Fruit fly (Drosophila melanogaster) whole organism, embryonic: ENCODE results near the gene CG12522.

Source experiments
- Abd-B ChIP-seq: fragments of 200-800 bp; sonication (Bioruptor generic); optimal IDR thresholded peaks from 2 replicates; lab custom pipeline; 2018; ENCODE audit warnings: missing biosample characterization, mild to moderate bottlenecking, missing genetic modification characterization, moderate library complexity
- Asciz ChIP-seq: fragments of 200-800 bp; sonication (Bioruptor generic); optimal IDR thresholded peaks from 2 replicates; lab custom pipeline; 2017; ENCODE audit warnings: missing biosample characterization, mild to moderate bottlenecking, missing genetic modification characterization, missing genetic modification reagents
- Atf-2 ChIP-seq: fragments of 200-800 bp; sonication (Bioruptor generic); optimal IDR thresholded peaks from 2 replicates; lab custom pipeline; 2016; ENCODE audit warnings: missing biosample characterization, missing genetic modification characterization
- CG10462 ChIP-seq: fragments of 200-800 bp; sonication (Bioruptor generic); optimal IDR thresholded peaks from 2 replicates; lab custom pipeline; 2016; ENCODE audit warnings: missing biosample characterization, missing genetic modification characterization
- CG17568 ChIP-seq: fragments of 200-800 bp; sonication (Bioruptor generic); optimal IDR thresholded peaks from 2 replicates; lab custom pipeline; 2018; ENCODE audit warnings: missing biosample characterization, mild to moderate bottlenecking, missing genetic modification characterization, moderate library complexity
- CG1792 ChIP-seq: fragments of 200-800 bp; sonication (Bioruptor generic); optimal IDR thresholded peaks from 2 replicates; lab custom pipeline; 2016; ENCODE audit warnings: missing biosample characterization, missing genetic modification characterization
- CG1832 ChIP-seq: fragments of 200-800 bp; sonication (Bioruptor generic); optimal IDR thresholded peaks from 2 replicates; lab custom pipeline; 2017; ENCODE audit warnings: missing biosample characterization, mild to moderate bottlenecking, missing genetic modification characterization, inconsistent platforms
- CG2712 ChIP-seq: fragments of 200-800 bp; optimal IDR thresholded peaks from 3 replicates; lab custom pipeline; 2019; ENCODE audit warnings: missing biosample characterization, mild to moderate bottlenecking, missing genetic modification characterization, moderate library complexity
- CG33557 ChIP-seq: fragments of 200-800 bp; sonication (Bioruptor generic); optimal IDR thresholded peaks from 2 replicates; lab custom pipeline; 2019; ENCODE audit warnings: missing biosample characterization, mild to moderate bottlenecking, missing genetic modification characterization, moderate library complexity
- CG42726 ChIP-seq: fragments of 200-800 bp; sonication (Bioruptor generic); IDR thresholded peaks from 2 replicates; pipeline ENCODE4 v1.3.6; 2022; ENCODE audit warnings: missing biosample characterization, missing genetic modification characterization; ENCODE audit not compliant: partially characterized antibody
- CG5245 ChIP-seq: fragments of 200-800 bp; sonication (Bioruptor generic); optimal IDR thresholded peaks from 3 replicates; lab custom pipeline; 2016; ENCODE audit warnings: missing biosample characterization, missing genetic modification characterization
- CG5953 ChIP-seq: fragments of 200-800 bp; sonication (Bioruptor generic); IDR thresholded peaks from 2 replicates; pipeline ENCODE4 v1.3.6; 2022; ENCODE audit warnings: missing biosample characterization, missing genetic modification characterization
- CG6854 ChIP-seq: fragments of 200-800 bp; sonication (Bioruptor generic); optimal IDR thresholded peaks from 3 replicates; lab custom pipeline; 2017; ENCODE audit warnings: missing biosample characterization, mild to moderate bottlenecking, missing genetic modification characterization
- CG7271 ChIP-seq: fragments of 200-800 bp; sonication (Bioruptor generic); optimal IDR thresholded peaks from 2 replicates; lab custom pipeline; 2018; ENCODE audit warnings: missing biosample characterization, mild to moderate bottlenecking, missing genetic modification characterization, moderate library complexity
- CG8290 ChIP-seq, 3 experiments: fragments of 200-800 bp; sonication (Bioruptor generic); optimal IDR thresholded peaks; 2 replicates each; lab custom pipeline; 2016 to 2019; ENCODE audit warnings: missing biosample characterization in 3 of 3, missing genetic modification characterization in 3 of 3, mild to moderate bottlenecking in 2 of 3, moderate library complexity in 1 of 3
- CG8388 ChIP-seq: fragments of 200-800 bp; sonication (Bioruptor generic); optimal IDR thresholded peaks from 2 replicates; lab custom pipeline; 2019; ENCODE audit warnings: missing biosample characterization, mild to moderate bottlenecking, missing genetic modification characterization, moderate library complexity
- CG8944 ChIP-seq: fragments of 200-800 bp; sonication (Bioruptor generic); optimal IDR thresholded peaks from 3 replicates; lab custom pipeline; 2016; ENCODE audit warnings: missing biosample characterization, missing genetic modification characterization
- CG9215 ChIP-seq: fragments of 200-800 bp; sonication (Bioruptor generic); IDR thresholded peaks from 2 replicates; pipeline ENCODE4 v1.3.6; 2022; ENCODE audit warnings: missing biosample characterization, missing genetic modification characterization
- CTCF ChIP-seq: fragments of 200-800 bp; sonication (Bioruptor generic); optimal IDR thresholded peaks from 2 replicates; lab custom pipeline; 2017; ENCODE audit warnings: missing biosample characterization, mild to moderate bottlenecking, missing genetic modification characterization, moderate library complexity
- D19B ChIP-seq: fragments of 200-800 bp; sonication (Bioruptor generic); optimal IDR thresholded peaks from 2 replicates; lab custom pipeline; 2017; ENCODE audit warnings: missing biosample characterization, mild to moderate bottlenecking, missing genetic modification characterization
- HLHmδ ChIP-seq: fragments of 200-800 bp; sonication (Bioruptor generic); optimal IDR thresholded peaks from 2 replicates; lab custom pipeline; 2018; ENCODE audit warnings: missing biosample characterization, mild to moderate bottlenecking, missing genetic modification characterization, moderate library complexity
- Hmx ChIP-seq: fragments of 200-800 bp; sonication (Bioruptor generic); optimal IDR thresholded peaks from 2 replicates; lab custom pipeline; 2016; ENCODE audit warnings: missing biosample characterization, missing genetic modification characterization
- Hsf ChIP-seq: fragments of 200-800 bp; sonication (Bioruptor generic); optimal IDR thresholded peaks from 3 replicates; lab custom pipeline; 2016; ENCODE audit warnings: missing biosample characterization, missing genetic modification characterization
- NC2α ChIP-seq: fragments of 200-800 bp; sonication (Bioruptor generic); optimal IDR thresholded peaks from 2 replicates; lab custom pipeline; 2016; ENCODE audit warnings: missing biosample characterization, missing genetic modification characterization
- NfI ChIP-seq: fragments of 200-800 bp; sonication (Bioruptor generic); optimal IDR thresholded peaks from 3 replicates; lab custom pipeline; 2018; ENCODE audit warnings: missing biosample characterization, mild to moderate bottlenecking, missing genetic modification characterization, moderate library complexity
- Sox102F ChIP-seq: fragments of 200-800 bp; sonication (Bioruptor generic); optimal IDR thresholded peaks from 2 replicates; lab custom pipeline; 2018; ENCODE audit warnings: missing biosample characterization, mild to moderate bottlenecking, missing genetic modification characterization, moderate library complexity
- Xrp1 ChIP-seq: fragments of 200-800 bp; sonication (Bioruptor generic); IDR thresholded peaks from 2 replicates; pipeline ENCODE4 v1.3.6; 2022; ENCODE audit warnings: missing biosample characterization, missing genetic modification characterization
- amos ChIP-seq: fragments of 200-800 bp; sonication (Bioruptor generic); IDR thresholded peaks from 2 replicates; pipeline ENCODE4 v1.3.6; 2022; ENCODE audit warnings: missing biosample characterization, missing genetic modification characterization; ENCODE audit not compliant: partially characterized antibody
- ato ChIP-seq: fragments of 200-800 bp; sonication (Bioruptor generic); IDR thresholded peaks from 2 replicates; pipeline ENCODE4 v1.3.6; 2022; ENCODE audit warnings: missing biosample characterization, missing genetic modification characterization; ENCODE audit not compliant: partially characterized antibody
- bsh ChIP-seq, 2 experiments: fragments of 200-800 bp; sonication (Bioruptor generic); optimal IDR thresholded peaks; 2 replicates each; lab custom pipeline; 2017 to 2018; ENCODE audit warnings: mild to moderate bottlenecking in 2 of 2, missing biosample characterization in 2 of 2, missing genetic modification characterization in 2 of 2, moderate library complexity in 1 of 2
- chif ChIP-seq, 2 experiments: fragments of 200-800 bp; sonication (Bioruptor generic); optimal IDR thresholded peaks; 3 replicates each; lab custom pipeline; 2016; ENCODE audit warnings: missing biosample characterization in 2 of 2, missing genetic modification characterization in 2 of 2
- da ChIP-seq: fragments of 200-800 bp; sonication (Bioruptor generic); optimal IDR thresholded peaks from 2 replicates; lab custom pipeline; 2016; ENCODE audit warnings: missing biosample characterization, missing genetic modification characterization
- dmrt99B ChIP-seq: fragments of 200-800 bp; sonication (Bioruptor generic); optimal IDR thresholded peaks from 2 replicates; lab custom pipeline; 2018; ENCODE audit warnings: missing biosample characterization, mild to moderate bottlenecking, missing genetic modification characterization, moderate library complexity
- exex ChIP-seq: fragments of 200-800 bp; sonication (Bioruptor generic); optimal IDR thresholded peaks from 4 replicates; lab custom pipeline; 2018; ENCODE audit warnings: missing biosample characterization, mild to moderate bottlenecking, missing genetic modification characterization, moderate library complexity
- eyg ChIP-seq: fragments of 200-800 bp; sonication (Bioruptor generic); optimal IDR thresholded peaks from 3 replicates; lab custom pipeline; 2016; ENCODE audit warnings: missing biosample characterization, missing genetic modification characterization
- fd3F ChIP-seq: fragments of 200-800 bp; sonication (Bioruptor generic); optimal IDR thresholded peaks from 2 replicates; lab custom pipeline; 2018; ENCODE audit warnings: missing biosample characterization, mild to moderate bottlenecking, missing genetic modification characterization, moderate library complexity
- gcm ChIP-seq: fragments of 200-800 bp; sonication (Bioruptor generic); optimal IDR thresholded peaks from 2 replicates; lab custom pipeline; 2019; ENCODE audit warnings: missing biosample characterization, mild to moderate bottlenecking, missing genetic modification characterization, moderate library complexity
- gem ChIP-seq: fragments of 200-800 bp; sonication (Bioruptor generic); optimal IDR thresholded peaks from 2 replicates; lab custom pipeline; 2019; ENCODE audit warnings: missing biosample characterization, mild to moderate bottlenecking, missing genetic modification characterization, moderate library complexity
- gsb-n ChIP-seq: fragments of 200-800 bp; sonication (Bioruptor generic); optimal IDR thresholded peaks from 3 replicates; lab custom pipeline; 2018; ENCODE audit warnings: missing biosample characterization, mild to moderate bottlenecking, missing genetic modification characterization
- insv ChIP-seq, 2 experiments: fragments of 200-800 bp; sonication (Bioruptor generic); optimal IDR thresholded peaks; 3 replicates each; lab custom pipeline; 2016 to 2018; ENCODE audit warnings: missing biosample characterization in 2 of 2, missing genetic modification characterization in 2 of 2
- jing ChIP-seq: fragments of 200-800 bp; sonication (Bioruptor generic); optimal IDR thresholded peaks from 2 replicates; lab custom pipeline; 2018; ENCODE audit warnings: missing biosample characterization, mild to moderate bottlenecking, missing genetic modification characterization
- lmd ChIP-seq: fragments of 200-800 bp; sonication (Bioruptor generic); IDR thresholded peaks from 2 replicates; pipeline ENCODE4 v1.3.6; 2022; ENCODE audit warnings: missing biosample characterization, missing genetic modification characterization
- nau ChIP-seq: fragments of 200-800 bp; sonication (Bioruptor generic); optimal IDR thresholded peaks from 3 replicates; lab custom pipeline; 2017; ENCODE audit warnings: missing biosample characterization, mild to moderate bottlenecking, missing genetic modification characterization, missing genetic modification reagents
- odd ChIP-seq: fragments of 200-800 bp; sonication (Bioruptor generic); optimal IDR thresholded peaks from 2 replicates; lab custom pipeline; 2017; ENCODE audit warnings: missing biosample characterization, mild to moderate bottlenecking, missing genetic modification characterization
- rib ChIP-seq: fragments of 200-800 bp; sonication (Bioruptor generic); IDR thresholded peaks from 2 replicates; pipeline ENCODE4 v1.3.6; 2022; ENCODE audit warnings: missing biosample characterization, missing genetic modification characterization
- run ChIP-seq: fragments of 200-800 bp; sonication (Bioruptor generic); optimal IDR thresholded peaks from 3 replicates; lab custom pipeline; 2018; ENCODE audit warnings: missing biosample characterization, mild to moderate bottlenecking, missing genetic modification characterization
- salm ChIP-seq: fragments of 200-800 bp; sonication (Bioruptor generic); optimal IDR thresholded peaks from 2 replicates; lab custom pipeline; 2018; ENCODE audit warnings: missing biosample characterization, mild to moderate bottlenecking, missing genetic modification characterization
- sens-2 ChIP-seq: fragments of 200-800 bp; sonication (Bioruptor generic); IDR thresholded peaks from 2 replicates; pipeline ENCODE4 v1.3.6; 2022; ENCODE audit warnings: missing biosample characterization, missing genetic modification characterization
- tll ChIP-seq, 2 experiments: fragments of 200-800 bp in 1 of 2; fragments of >200 bp in 1 of 2; sonication (Bioruptor generic) in 1 of 2; optimal IDR thresholded peaks; 2 replicates each; lab custom pipeline; 2017 to 2019; ENCODE audit warnings: missing biosample characterization in 2 of 2, missing genetic modification characterization in 2 of 2, mild to moderate bottlenecking in 1 of 2, moderate library complexity in 1 of 2
- yki ChIP-seq: fragments of >200 bp; optimal IDR thresholded peaks from 3 replicates; lab custom pipeline; 2018

The CG12522 gene

DNA sequence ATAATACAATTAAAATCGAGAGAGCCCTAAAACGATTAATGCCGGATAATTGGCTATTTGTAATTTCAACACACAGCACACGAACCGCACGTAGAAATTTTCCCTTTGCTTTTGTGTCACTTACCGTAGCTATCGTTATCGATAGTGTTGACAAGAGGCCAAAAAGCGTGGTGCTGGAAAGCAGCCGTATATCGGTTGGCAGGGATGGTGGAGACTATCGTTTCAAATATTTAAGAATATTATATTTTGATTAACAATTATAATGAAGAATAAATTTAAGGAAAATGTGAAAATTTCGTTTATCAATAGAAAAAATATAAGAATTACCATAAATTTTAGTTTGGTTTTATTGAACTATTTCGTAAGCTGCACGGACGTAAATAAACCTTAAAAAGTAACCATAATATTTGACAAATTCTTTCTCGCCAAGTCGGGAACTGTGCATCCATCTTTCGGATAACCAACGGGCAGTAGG, 15.0 kb upstream of the CG12522 start, which contains the start of gene JIL-1 (continued):
- TF ChIP-seq CG9215 (GFP tag; lab: Robert Waterston, UW) = peak; percentile 68
- TF ChIP-seq gem (tag; lab: Kevin White, UChicago) = peak; percentile 59
- peak; percentile 40 for TF ChIP-seq CG5245
- TF ChIP-seq CG6854 (GFP tag; lab: Kevin White, UChicago) = no peak
- TF ChIP-seq CG1832 (GFP tag; lab: Kevin White, UChicago) = no peak
- TF ChIP-seq CG5953 (GFP tag; lab: Robert Waterston, UW) = peak; percentile 56
- no peak for TF ChIP-seq sens-2 (GFP tag; lab: Robert Waterston, UW)
- TF ChIP-seq amos (GFP tag; lab: Robert Waterston, UW) = peak; percentile 92
- peak; percentile 33 for TF ChIP-seq Asciz
- TF ChIP-seq ato (GFP tag; lab: Robert Waterston, UW) = peak; percentile 73
- no peak for TF ChIP-seq CTCF (GFP tag; lab: Kevin White, UChicago)
- TF ChIP-seq Sox102F (GFP tag; lab: Kevin White, UChicago) = peak; percentile 42
- TF ChIP-seq eyg = no peak
- peak; percentile 2 to 20 for TF ChIP-seq chif (GFP tag; optimal IDR thresholded peaks at IDR 0.05; lab: Kevin White, UChicago)
- TF ChIP-seq jing = no peak
- TF ChIP-seq yki (lab: Kevin White, UChicago) = no peak
- no peak for TF ChIP-seq CG10462
- TF ChIP-seq fd3F (GFP tag; lab: Kevin White, UChicago) = peak; percentile 34
- TF ChIP-seq CG33557 (GFP tag; lab: Kevin White, UChicago) = peak; percentile 28
- TF ChIP-seq exex (tag; lab: Kevin White, UChicago) = no peak
- TF ChIP-seq CG1792 (GFP tag; lab: Kevin White, UChicago) = peak; percentile 4
- TF ChIP-seq tll (GFP tag; optimal IDR thresholded peaks at IDR 0.05; lab: Kevin White, UChicago) = no peak
- TF ChIP-seq Hmx (GFP tag; lab: Kevin White, UChicago) = no peak
- TF ChIP-seq Abd-B (GFP tag; lab: Kevin White, UChicago) = peak; percentile 26
- TF ChIP-seq lmd (GFP tag; lab: Robert Waterston, UW) = peak; percentile 76; the same call in 1 of the 2 replicates
- peak; percentile 2 for TF ChIP-seq CG8388 (GFP tag; lab: Kevin White, UChicago)
- peak in 1 of 2 experiments; percentile 31 for TF ChIP-seq bsh (GFP tag; optimal IDR thresholded peaks at IDR 0.05; lab: Kevin White, UChicago)
- peak; percentile 72 for TF ChIP-seq NfI (GFP tag; lab: Kevin White, UChicago)
- peak; percentile 10 for TF ChIP-seq HLHmδ (GFP tag; lab: Kevin White, UChicago)
- peak; percentile 59 for TF ChIP-seq CG8290 (GFP tag; optimal IDR thresholded peaks at IDR 0.05; lab: Kevin White, UChicago)
- TF ChIP-seq CG8290 (tag; optimal IDR thresholded peaks at IDR 0.05; lab: Kevin White, UChicago) = peak; percentile 9 to 74
- TF ChIP-seq da = no peak
- peak; percentile 25 for TF ChIP-seq CG17568 (GFP tag; lab: Kevin White, UChicago)
- TF ChIP-seq gsb-n (tag; lab: Kevin White, UChicago) = peak; percentile 32
- TF ChIP-seq run = no peak
- peak; percentile 87 for TF ChIP-seq CG42726 (GFP tag; lab: Robert Waterston, UW)
- no peak for TF ChIP-seq gcm (GFP tag; lab: Kevin White, UChicago)
- TF ChIP-seq CG8944 = peak; percentile 12
- TF ChIP-seq salm = no peak
- TF ChIP-seq Atf-2 (GFP tag; lab: Kevin White, UChicago) = no peak
- TF ChIP-seq nau = no peak
- TF ChIP-seq NC2α (GFP tag; lab: Kevin White, UChicago) = no peak
- TF ChIP-seq CG7271 = no peak
- peak; percentile 44 for TF ChIP-seq CG2712 (tag; lab: Kevin White, UChicago)
- no peak for TF ChIP-seq odd
- no peak for TF ChIP-seq insv (GFP tag; optimal IDR thresholded peaks at IDR 0.05; lab: Kevin White, UChicago)
- TF ChIP-seq rib (GFP tag; lab: Robert Waterston, UW) = peak; percentile 50
- peak; percentile 16 for TF ChIP-seq dmrt99B (tag; lab: Kevin White, UChicago)
- peak; percentile 50 for TF ChIP-seq Hsf (GFP tag; lab: Kevin White, UChicago)
- TF ChIP-seq Xrp1 (GFP tag; lab: Robert Waterston, UW) = peak; percentile 76
- TF ChIP-seq D19B (GFP tag; lab: Kevin White, UChicago) = no peak
